Worm (Caenorhabditis elegans): ENCODE measurements around the gene T19C3.5.

Gene T19C3.5

DNA sequence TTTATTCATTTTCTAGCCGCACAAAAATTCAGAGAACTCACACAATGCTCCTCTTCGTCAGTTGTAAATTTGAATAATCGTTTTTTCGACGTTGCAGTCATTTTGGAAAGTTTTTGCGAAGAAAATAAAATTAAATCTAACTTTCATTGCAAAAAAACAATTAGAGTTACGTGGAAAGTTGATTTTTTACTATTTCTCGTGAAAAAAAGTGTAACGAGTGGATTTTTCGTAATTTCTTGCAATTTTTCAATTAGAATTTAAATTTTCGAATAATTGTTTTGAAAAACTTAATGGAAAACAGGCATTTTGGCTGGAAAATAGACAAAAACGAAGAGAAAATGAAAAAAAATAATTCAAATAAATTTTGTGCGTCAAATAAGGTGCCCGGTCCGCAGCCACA, 29.1 kb downstream of the T19C3.5 start, which contains the start of gene Y55B1AR.2:
TSS of gene Y55B1AR.2 (minus strand) at position 101 of the 400 bp plus-strand sequence.
- TF ChIP-seq pag-3 (tag; optimal IDR thresholded peaks at IDR 0.05; ENCODE audit: borderline replicate concordance) (no peak), pros-1 (tag; optimal IDR thresholded peaks at IDR 0.05) (no peak), pat-9 (tag; optimal IDR thresholded peaks at IDR 0.05) (no peak), fkh-6 (tag; optimal IDR thresholded peaks at IDR 0.05) (no peak), dve-1 (tag; optimal IDR thresholded peaks at IDR 0.05) (no peak), hlh-8 (tag; optimal IDR thresholded peaks at IDR 0.05) (no peak), pax-1 (tag; optimal IDR thresholded peaks at IDR 0.05) (no peak), ceh-31 (tag; optimal IDR thresholded peaks at IDR 0.05) (no peak), sdc-2 (tag; optimal IDR thresholded peaks at IDR 0.05) (no peak), pha-4 (tag; optimal IDR thresholded peaks at IDR 0.05) (no peak), ceh-45 (GFP tag; IDR thresholded peaks at IDR 0.05) (no peak), ama-1 (optimal IDR thresholded peaks at IDR 0.05) (no peak), K09A11.1 (tag; optimal IDR thresholded peaks at IDR 0.05; ENCODE audit: insufficient read depth) (no peak), tbx-7 (tag; optimal IDR thresholded peaks at IDR 0.05) (no peak), hlh-30 (tag; optimal IDR thresholded peaks at IDR 0.05; ENCODE audit: insufficient read depth) (no peak), hlh-6 (tag; optimal IDR thresholded peaks at IDR 0.05) (no peak), npax-4 (tag; optimal IDR thresholded peaks at IDR 0.05) (no peak), unc-42 (tag; optimal IDR thresholded peaks at IDR 0.05) (no peak), zip-5 (tag; optimal IDR thresholded peaks at IDR 0.05) (no peak)

DNA sequence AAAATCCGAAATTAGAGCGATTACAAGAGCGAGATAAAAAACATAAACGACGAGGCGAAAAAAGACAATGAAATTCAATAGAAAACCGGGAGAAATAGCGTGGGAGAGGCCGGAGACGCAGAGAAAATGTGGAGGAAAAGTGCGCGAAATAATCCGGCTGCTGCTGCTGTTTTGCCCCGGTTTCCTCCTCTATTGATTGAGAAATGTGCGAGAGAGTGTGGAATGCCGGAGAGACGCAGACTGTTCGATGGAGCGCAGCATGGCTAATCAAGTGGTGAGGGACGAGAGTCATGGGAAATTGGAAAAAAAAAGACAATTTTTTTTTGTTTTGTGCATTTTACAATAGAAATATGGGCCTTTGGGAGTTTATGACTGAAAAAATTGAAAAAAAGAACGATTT, 29.6 kb downstream of the T19C3.5 start:
- TF ChIP-seq unc-42 (tag; optimal IDR thresholded peaks at IDR 0.05) = peak; percentile 96
- peak; percentile 78 for TF ChIP-seq ceh-48 (tag; optimal IDR thresholded peaks at IDR 0.05)
- TF ChIP-seq eyg-1 (tag; optimal IDR thresholded peaks at IDR 0.05) = peak; percentile 22
- TF ChIP-seq pros-1 (tag; optimal IDR thresholded peaks at IDR 0.05) = no peak
- no peak for TF ChIP-seq elt-2 (tag; optimal IDR thresholded peaks at IDR 0.05)
- TF ChIP-seq ahr-1 (tag; optimal IDR thresholded peaks at IDR 0.05) = no peak
- TF ChIP-seq rnt-1 (tag; optimal IDR thresholded peaks at IDR 0.05) = peak; percentile 32
- TF ChIP-seq odd-2 (tag; optimal IDR thresholded peaks at IDR 0.05) = no peak
- peak; percentile 59 for TF ChIP-seq ceh-31 (tag; optimal IDR thresholded peaks at IDR 0.05)
- TF ChIP-seq nhr-232 (tag; optimal IDR thresholded peaks at IDR 0.05) = no peak
- no peak for TF ChIP-seq K02D7.2 (tag; optimal IDR thresholded peaks at IDR 0.05)
- no peak for TF ChIP-seq fkh-6 (tag; optimal IDR thresholded peaks at IDR 0.05)
- peak; percentile 63 for TF ChIP-seq nfya-1 (tag; optimal IDR thresholded peaks at IDR 0.05)
- TF ChIP-seq ceh-34 (tag; optimal IDR thresholded peaks at IDR 0.05) = peak; percentile 50
- no peak for TF ChIP-seq che-1 (tag; optimal IDR thresholded peaks at IDR 0.05)
- TF ChIP-seq ref-2 (tag; optimal IDR thresholded peaks at IDR 0.05) = peak; percentile 40
- no peak for TF ChIP-seq ceh-9 (tag; optimal IDR thresholded peaks at IDR 0.05)
- TF ChIP-seq pqm-1 (tag; optimal IDR thresholded peaks at IDR 0.05) = no peak
- peak; percentile 18 for TF ChIP-seq ets-4 (tag; optimal IDR thresholded peaks at IDR 0.05)
- peak; percentile 60 for TF ChIP-seq tbx-2 (tag; optimal IDR thresholded peaks at IDR 0.05)
- peak; percentile 42 for TF ChIP-seq hlh-30 (tag; optimal IDR thresholded peaks at IDR 0.05; ENCODE audit: insufficient read depth)
- peak; percentile 60 for TF ChIP-seq ceh-18 (tag; optimal IDR thresholded peaks at IDR 0.05)

DNA sequence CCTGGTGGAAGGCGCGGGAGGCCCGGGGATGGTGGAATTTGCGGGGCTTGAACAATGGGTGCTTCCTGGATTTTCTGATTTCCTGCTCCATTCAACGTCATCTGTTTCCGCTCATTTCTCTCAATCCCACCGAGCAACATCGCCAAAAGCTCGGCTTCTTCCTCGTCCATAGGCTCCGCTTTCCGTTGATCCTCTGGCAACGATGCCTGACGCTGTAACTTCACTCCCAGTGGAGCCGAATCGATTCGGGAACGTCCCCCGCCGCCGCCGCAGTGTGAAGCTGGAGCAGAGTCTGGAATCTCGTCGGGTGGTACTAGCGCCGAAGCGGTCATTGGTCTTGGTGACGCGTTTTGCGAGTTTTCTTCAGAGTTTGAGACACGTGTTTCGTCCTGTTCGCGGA, 32.3 kb downstream of the T19C3.5 start:
- no peak for TF ChIP-seq ahr-1 (tag; optimal IDR thresholded peaks at IDR 0.05)
- no peak for TF ChIP-seq tbx-7 (tag; optimal IDR thresholded peaks at IDR 0.05)
- TF ChIP-seq ceh-34 (tag; optimal IDR thresholded peaks at IDR 0.05) = no peak
- no peak for TF ChIP-seq C08G9.2 (tag; optimal IDR thresholded peaks at IDR 0.05)
- TF ChIP-seq ceh-6 (GFP tag; optimal IDR thresholded peaks at IDR 0.05) = no peak
- TF ChIP-seq ceh-9 (tag; optimal IDR thresholded peaks at IDR 0.05) = no peak
- no peak for TF ChIP-seq ztf-16 (tag; optimal IDR thresholded peaks at IDR 0.05)
- no peak for TF ChIP-seq lim-6 (tag; optimal IDR thresholded peaks at IDR 0.05)
- TF ChIP-seq unc-86 (tag; optimal IDR thresholded peaks at IDR 0.05) = no peak
- no peak for TF ChIP-seq hlh-13 (GFP tag; optimal IDR thresholded peaks at IDR 0.05)
- TF ChIP-seq F13H6.1 (tag; optimal IDR thresholded peaks at IDR 0.05) = no peak
- TF ChIP-seq nhr-11 (tag; optimal IDR thresholded peaks at IDR 0.05) = no peak
- no peak for TF ChIP-seq hlh-8 (tag; optimal IDR thresholded peaks at IDR 0.05)
- no peak for TF ChIP-seq mec-3 (tag; optimal IDR thresholded peaks at IDR 0.05; ENCODE audit: borderline replicate concordance)
- no peak for TF ChIP-seq ceh-24 (tag; optimal IDR thresholded peaks at IDR 0.05)
